Worm (Caenorhabditis elegans): Measurements from ENCODE around the gene F44B9.10.

- TF ChIP-seq ama-1 (optimal IDR thresholded peaks at IDR 0.05) (no peak), mec-3 (tag; optimal IDR thresholded peaks at IDR 0.05; ENCODE audit: borderline replicate concordance) (no peak), rnt-1 (tag; optimal IDR thresholded peaks at IDR 0.05) (no peak), ref-2 (tag; optimal IDR thresholded peaks at IDR 0.05) (no peak), madf-2 (tag; optimal IDR thresholded peaks at IDR 0.05) (no peak), unc-86 (tag; optimal IDR thresholded peaks at IDR 0.05) (no peak), sox-4 (tag; optimal IDR thresholded peaks at IDR 0.05) (no peak), hlh-30 (tag; optimal IDR thresholded peaks at IDR 0.05; ENCODE audit: insufficient read depth) (no peak), fkh-10 (GFP tag; optimal IDR thresholded peaks at IDR 0.05) (no peak), K02D7.2 (tag; optimal IDR thresholded peaks at IDR 0.05) (no peak), tbx-7 (tag; optimal IDR thresholded peaks at IDR 0.05) (no peak), ceh-6 (GFP tag; optimal IDR thresholded peaks at IDR 0.05) (no peak), nhr-11 (tag; optimal IDR thresholded peaks at IDR 0.05) (no peak)
Observed at ce11 chrIII:8044717-8045116, 11.3 kb upstream of the F44B9.10 start, which contains the start of gene spcs-3.
